Worm (Caenorhabditis elegans) whole organism, young adult: ENCODE data around the gene srtx-1.

Experiments used
- ama-1 ChIP-seq, 3 experiments: fragments of 150-350 bp in 1 of 3; sonication (generic microtip) in 2 of 3; optimal IDR thresholded peaks; 2 replicates each; lab custom pipeline; 2014 to 2018; ENCODE audit warnings: missing biosample characterization in 2 of 3, missing genetic modification characterization in 2 of 3, missing genetic modification reagents in 2 of 3
- chd-7 ChIP-seq: sonication (generic microtip); optimal IDR thresholded peaks from 2 replicates; lab custom pipeline; 2016; ENCODE audit warnings: mild to moderate bottlenecking, missing genetic modification characterization, moderate library complexity, missing compliant biosample characterization
- hrde-1 ChIP-seq: sonication (generic microtip); optimal IDR thresholded peaks from 2 replicates; lab custom pipeline; 2016; ENCODE audit warnings: missing genetic modification characterization, mild to moderate bottlenecking, missing compliant biosample characterization, moderate library complexity, missing genotype, missing genetic modification reagents, borderline replicate concordance
- mel-28 ChIP-seq: sonication (generic microtip); optimal IDR thresholded peaks from 2 replicates; lab custom pipeline; 2016; ENCODE audit warnings: borderline replicate concordance, mild to moderate bottlenecking, missing genetic modification characterization, missing compliant biosample characterization
- rpc-1 ChIP-seq, 2 experiments: fragments of 150-350 bp in 1 of 2; sonication (generic microtip) in 1 of 2; optimal IDR thresholded peaks; 2 replicates each; lab custom pipeline; 2014 to 2018; ENCODE audit warnings: missing biosample characterization in 1 of 2, missing genetic modification characterization in 1 of 2, missing genetic modification reagents in 1 of 2, missing genotype in 1 of 2
- snpc-3.4 ChIP-seq: sonication (generic microtip); optimal IDR thresholded peaks from 2 replicates; lab custom pipeline; 2017; ENCODE audit warnings: missing genetic modification characterization, mild to moderate bottlenecking, missing compliant biosample characterization, antibody characterized with exemption, moderate library complexity, missing genotype, missing genetic modification reagents
- snpc-4 ChIP-seq, 5 experiments: fragments of 150-350 bp in 1 of 5; sonication (generic microtip) in 4 of 5; optimal IDR thresholded peaks; 2 replicates each; lab custom pipeline; 2014 to 2018; ENCODE audit warnings: missing genetic modification characterization in 5 of 5, missing biosample characterization in 3 of 5, antibody characterized with exemption in 2 of 5, mild to moderate bottlenecking in 2 of 5, missing compliant biosample characterization in 2 of 5, missing genotype in 2 of 5, moderate library complexity in 2 of 5, missing genetic modification reagents in 1 of 5
- unc-130 ChIP-seq: sonication (generic microtip); optimal IDR thresholded peaks from 2 replicates; lab custom pipeline; 2016; ENCODE audit warnings: missing genetic modification reagents, missing genetic modification characterization, missing compliant biosample characterization
- zfh-2 ChIP-seq: fragments of 200-800 bp; sonication (Bioruptor generic); conservative IDR thresholded peaks from 2 replicates; pipeline ENCODE4 v1.3.6; 2022; ENCODE audit warnings: missing genetic modification reagents, missing genetic modification characterization, missing compliant biosample characterization
- ztf-18 ChIP-seq: sonication (generic microtip); optimal IDR thresholded peaks from 2 replicates; lab custom pipeline; 2016; ENCODE audit warnings: missing genotype, mild to moderate bottlenecking, missing genetic modification characterization, missing compliant biosample characterization
- ztf-25 ChIP-seq: fragments of 200-800 bp; sonication (Bioruptor generic); IDR thresholded peaks from 2 replicates; pipeline ENCODE4 v1.3.6; 2022; ENCODE audit warnings: missing genetic modification reagents, missing genetic modification characterization, missing compliant biosample characterization
- ztf-26 ChIP-seq: sonication (generic microtip); optimal IDR thresholded peaks from 2 replicates; lab custom pipeline; 2017; ENCODE audit warnings: missing genetic modification characterization, missing compliant biosample characterization

- TF ChIP-seq zfh-2: no peak
- no peak for TF ChIP-seq ztf-26 (tag; lab: Kevin White, UChicago)
- TF ChIP-seq unc-130 (GFP tag; lab: Kevin White, UChicago): no peak
- no peak for TF ChIP-seq mel-28 (tag; lab: Kevin White, UChicago)
- TF ChIP-seq hrde-1 (tag; lab: Kevin White, UChicago): no peak
- no peak for TF ChIP-seq ztf-25 (GFP tag; lab: Robert Waterston, UW)
- no peak for TF ChIP-seq snpc-4 (GFP tag; optimal IDR thresholded peaks at IDR 0.05; lab: Kevin White, UChicago)
- TF ChIP-seq snpc-4 (tag; optimal IDR thresholded peaks at IDR 0.05; lab: Kevin White, UChicago): no peak
- no peak for TF ChIP-seq ama-1 (optimal IDR thresholded peaks at IDR 0.05; lab: Kevin White, UChicago)
- no peak for TF ChIP-seq ama-1 (GFP tag; optimal IDR thresholded peaks at IDR 0.05; lab: Kevin White, UChicago)
- no peak for TF ChIP-seq rpc-1 (optimal IDR thresholded peaks at IDR 0.05; lab: Kevin White, UChicago)
- TF ChIP-seq rpc-1 (tag; optimal IDR thresholded peaks at IDR 0.05; lab: Kevin White, UChicago): no peak
- TF ChIP-seq snpc-3.4 (tag; lab: Kevin White, UChicago): no peak
- TF ChIP-seq ztf-18 (tag; lab: Kevin White, UChicago): no peak
- TF ChIP-seq chd-7 (tag; lab: Kevin White, UChicago): no peak
Measured at ce11 chrIV:7376511-7376910, 44.5 kb upstream of the srtx-1 start, which contains the start of gene T12B3.2.
